Worm (Caenorhabditis elegans) whole organism, late embryonic: ENCODE measurements around the gene Y49E10.16.

Experiments used
- ceh-9 ChIP-seq: sonication (generic microtip); optimal IDR thresholded peaks from 2 replicates; lab custom pipeline; 2016; ENCODE audit warnings: mild to moderate bottlenecking, missing genetic modification characterization, inconsistent platforms, missing compliant biosample characterization
- fkh-10 ChIP-seq: fragments of 150-350 bp; optimal IDR thresholded peaks from 2 replicates; lab custom pipeline; 2014; ENCODE audit warnings: missing biosample characterization, missing genetic modification reagents, missing genetic modification characterization
- pax-1 ChIP-seq: fragments of 150-350 bp; optimal IDR thresholded peaks from 2 replicates; lab custom pipeline; 2014; ENCODE audit warnings: missing biosample characterization, missing genetic modification characterization
- pha-4 ChIP-seq: fragments of 150-350 bp; optimal IDR thresholded peaks from 2 replicates; lab custom pipeline; 2018; ENCODE audit warnings: missing biosample characterization, missing genetic modification reagents, missing genetic modification characterization

DNA sequence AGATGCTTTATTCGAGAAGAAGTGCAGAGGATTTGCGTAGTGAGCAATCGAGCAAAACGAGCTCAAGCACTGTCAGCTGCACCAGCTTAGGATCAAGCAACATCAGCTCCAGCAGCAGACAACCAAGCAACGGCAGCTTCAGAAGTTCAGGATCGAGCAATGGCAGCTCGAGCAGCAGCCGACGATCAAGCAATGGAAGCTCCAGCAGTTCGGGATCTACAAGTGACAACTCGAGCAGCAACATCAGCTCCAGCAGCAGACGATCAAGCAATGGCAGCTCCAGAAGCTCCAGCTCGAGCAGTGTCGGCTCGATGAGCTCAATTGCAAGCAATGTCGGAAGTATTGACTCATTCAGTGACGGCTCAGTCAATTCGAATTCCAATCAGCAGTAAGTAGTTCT is 8.7 kb downstream of the Y49E10.16 start:
- TF ChIP-seq ceh-9 (no peak), fkh-10 (GFP tag; lab: Kevin White, UChicago) (no peak), pax-1 (no peak), pha-4 (tag; lab: Kevin White, UChicago) (no peak)
